Worm (Caenorhabditis elegans) whole organism, L4 larva: ENCODE measurements around the gene dhs-12.

Source experiments
- nhr-77 ChIP-seq: fragments of 150-350 bp; optimal IDR thresholded peaks from 2 replicates; lab custom pipeline; 2014; ENCODE audit warnings: missing biosample characterization, missing genetic modification characterization
- snpc-4 ChIP-seq: fragments of 150-350 bp; optimal IDR thresholded peaks from 2 replicates; lab custom pipeline; 2014; ENCODE audit warnings: missing biosample characterization, missing genetic modification characterization

ce11 chrIV:10170808-10171207 is 28.6 kb downstream of the dhs-12 start:
- TF ChIP-seq snpc-4 (tag; lab: Kevin White, UChicago) (no peak), nhr-77 (tag; lab: Kevin White, UChicago) (no peak)
